Worm (Caenorhabditis elegans): Measurements from ENCODE around the gene txdc-12.2.

txdc-12.2 gene

DNA sequence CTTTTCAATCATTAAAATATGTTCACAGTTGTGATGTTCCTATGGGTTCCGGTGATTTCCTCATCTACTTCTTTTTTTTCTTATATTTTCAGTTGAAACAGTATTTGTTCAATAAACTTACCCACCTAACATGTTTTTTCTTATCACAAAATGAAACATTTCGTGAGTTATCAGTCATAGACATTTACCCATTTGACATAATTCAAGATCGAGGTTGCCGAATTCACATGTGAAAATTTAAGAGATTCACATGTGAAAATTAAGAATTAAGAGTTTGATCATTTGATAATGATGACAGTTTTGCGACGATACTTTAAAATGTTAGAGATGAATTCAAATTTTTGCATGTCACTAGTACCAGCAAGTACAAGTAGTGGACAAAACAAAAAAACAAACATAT, 33.2 kb downstream of the txdc-12.2 start:
- TF ChIP-seq gmeb-1 (tag; optimal IDR thresholded peaks at IDR 0.05) (peak; percentile 9), crh-2 (tag; optimal IDR thresholded peaks at IDR 0.05) (peak; percentile 35), dmd-4 (tag; optimal IDR thresholded peaks at IDR 0.05) (no peak), sma-9 (GFP tag; optimal IDR thresholded peaks at IDR 0.05) (peak; percentile 62), sma-9 (tag; optimal IDR thresholded peaks at IDR 0.05) (no peak), nhr-129 (tag; optimal IDR thresholded peaks at IDR 0.05) (peak; percentile 8), fos-1 (tag; optimal IDR thresholded peaks at IDR 0.05) (peak; percentile 81), unc-55 (GFP tag; optimal IDR thresholded peaks at IDR 0.05) (no peak), F13H6.1 (tag; optimal IDR thresholded peaks at IDR 0.05) (no peak), lin-13 (GFP tag; optimal IDR thresholded peaks at IDR 0.05) (no peak), R02D3.7 (tag; optimal IDR thresholded peaks at IDR 0.05) (no peak), alr-1 (tag; optimal IDR thresholded peaks at IDR 0.05) (no peak)

DNA sequence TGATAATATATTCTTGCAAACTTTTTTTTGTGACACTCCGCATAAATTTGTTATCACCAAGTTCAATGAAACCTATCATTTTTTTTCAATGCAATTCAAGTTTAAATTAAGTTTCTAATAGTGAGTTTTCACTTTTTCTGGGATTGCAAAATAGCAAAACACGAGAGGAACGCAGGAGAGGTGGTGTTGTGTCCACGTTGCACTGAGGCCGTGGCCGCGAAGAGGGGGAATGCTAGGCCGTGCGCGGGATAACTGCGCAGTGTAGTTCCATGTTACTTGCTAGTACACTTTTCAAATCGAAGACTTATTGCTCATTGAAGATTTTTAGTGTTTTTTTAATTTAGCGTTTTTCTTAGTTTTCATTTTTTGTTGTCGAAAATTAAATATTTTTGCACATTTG, 33.9 kb downstream of the txdc-12.2 start:
- TF ChIP-seq blmp-1 (tag; optimal IDR thresholded peaks at IDR 0.05; ENCODE audit: insufficient read depth) (no peak), ama-1 (optimal IDR thresholded peaks at IDR 0.05) (no peak), fos-1 (tag; optimal IDR thresholded peaks at IDR 0.05) (peak; percentile 41), lin-39 (tag; optimal IDR thresholded peaks at IDR 0.05) (no peak), skn-1 (tag; optimal IDR thresholded peaks at IDR 0.05) (no peak), crh-2 (tag; optimal IDR thresholded peaks at IDR 0.05) (peak; percentile 4)

DNA sequence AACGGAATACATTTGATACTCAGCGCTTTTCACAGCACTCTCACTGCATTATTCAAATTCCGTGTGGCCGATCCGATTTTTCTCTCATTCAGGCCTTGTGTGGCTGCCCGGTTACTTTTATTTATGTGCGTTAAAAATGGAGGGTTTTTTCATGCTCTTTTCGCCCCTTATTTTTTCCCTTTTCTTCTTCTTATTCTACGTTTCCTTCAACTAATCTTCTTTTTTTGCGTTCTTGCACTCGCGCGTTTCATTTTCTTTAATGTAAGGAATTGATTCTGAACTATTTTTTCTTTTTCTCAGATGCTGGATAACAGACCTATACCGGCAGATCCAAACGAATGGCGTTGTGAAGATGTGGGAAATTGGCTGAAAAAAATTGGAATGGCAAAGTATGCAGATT, 34.4 kb downstream of the txdc-12.2 start, which contains the start of gene F53B1.2:
Gene F53B1.2 (plus strand): TSS at position 301 of the 400 bp plus-strand sequence.
- no peak for TF ChIP-seq elt-3 (tag; optimal IDR thresholded peaks at IDR 0.05)
- no peak for TF ChIP-seq ceh-16 (tag; optimal IDR thresholded peaks at IDR 0.05)
- no peak for TF ChIP-seq sma-3 (GFP tag; optimal IDR thresholded peaks at IDR 0.05)
- TF ChIP-seq ama-1 (optimal IDR thresholded peaks at IDR 0.05) = no peak
- no peak for TF ChIP-seq nhr-21 (tag; optimal IDR thresholded peaks at IDR 0.05)
- TF ChIP-seq nhr-129 (tag; optimal IDR thresholded peaks at IDR 0.05) = no peak
- no peak for TF ChIP-seq nhr-11 (tag; optimal IDR thresholded peaks at IDR 0.05)
- no peak for TF ChIP-seq F13H6.1 (tag; optimal IDR thresholded peaks at IDR 0.05)
- no peak for TF ChIP-seq mab-5 (tag; optimal IDR thresholded peaks at IDR 0.05)
- no peak for TF ChIP-seq ztf-1 (GFP tag; conservative IDR thresholded peaks at IDR 0.05)

DNA sequence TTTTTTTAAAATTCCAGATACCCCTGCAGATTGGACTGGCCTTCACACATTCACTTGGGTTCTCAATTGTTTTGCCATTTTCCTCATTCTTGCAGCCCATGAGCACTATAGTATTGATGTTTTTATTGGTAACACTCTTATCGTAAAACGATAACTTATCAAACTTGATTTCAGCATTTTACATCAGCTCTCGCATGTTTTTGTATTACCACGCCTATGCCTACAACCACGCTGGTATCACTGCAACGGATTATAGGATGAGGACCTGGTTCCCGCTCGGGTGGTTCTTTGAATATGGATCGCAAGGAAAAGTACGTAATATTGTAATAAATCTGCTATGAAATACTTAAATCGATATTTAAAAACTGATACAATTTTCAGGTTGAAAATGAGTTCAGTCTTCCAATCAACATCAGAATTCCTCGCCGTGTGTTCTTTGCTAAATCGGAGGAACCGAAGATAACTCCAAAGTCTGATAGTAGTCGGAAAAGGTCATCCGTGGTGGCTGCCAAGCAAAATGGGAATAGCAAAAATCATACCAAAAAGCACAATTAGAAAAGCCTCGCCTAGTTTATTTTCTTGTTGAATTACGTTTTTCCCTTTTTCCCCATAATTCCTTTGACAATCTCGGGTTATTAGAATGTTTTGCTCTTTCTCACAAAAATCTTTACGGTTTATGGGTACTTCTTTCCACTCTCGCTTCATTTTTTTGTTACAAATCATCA, 36.5 kb downstream of the txdc-12.2 start:
- TF ChIP-seq Y55F3AM.14 (GFP tag; optimal IDR thresholded peaks at IDR 0.05) = no peak
- TF ChIP-seq snpc-4 (tag; optimal IDR thresholded peaks at IDR 0.05) = no peak
- TF ChIP-seq ZK546.5 (tag; optimal IDR thresholded peaks at IDR 0.05) = no peak
- no peak for TF ChIP-seq aly-2 (tag; optimal IDR thresholded peaks at IDR 0.05)
- TF ChIP-seq R02D3.7 (tag; optimal IDR thresholded peaks at IDR 0.05) = no peak
- no peak for TF ChIP-seq blmp-1 (tag; optimal IDR thresholded peaks at IDR 0.05; ENCODE audit: insufficient read depth)
- no peak for TF ChIP-seq dmd-4 (tag; optimal IDR thresholded peaks at IDR 0.05)
- no peak for TF ChIP-seq mab-5 (tag; optimal IDR thresholded peaks at IDR 0.05)

DNA sequence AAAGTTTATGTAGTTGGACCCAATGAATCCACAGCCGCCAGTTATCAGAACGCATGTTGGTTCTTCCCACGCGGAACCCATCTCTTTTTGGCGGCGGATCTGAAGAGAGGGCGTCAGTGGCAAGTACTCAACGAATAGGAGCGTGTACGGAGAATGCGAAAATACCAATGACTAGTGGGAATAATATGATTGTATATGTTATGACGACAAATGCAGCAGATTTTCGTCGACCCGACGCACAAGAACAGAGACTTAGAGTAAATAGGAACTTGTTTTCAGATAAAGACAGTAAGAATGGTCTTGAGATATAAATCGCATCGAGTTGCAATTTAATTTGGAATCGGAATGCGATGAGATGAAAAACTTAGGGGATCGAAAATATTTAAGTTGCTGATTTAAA, 38.8 kb downstream of the txdc-12.2 start, which contains the start of gene bus-5:
Gene bus-5 (minus strand): TSS at position 101 of the 400 bp plus-strand sequence.
- TF ChIP-seq elt-1 (tag; optimal IDR thresholded peaks at IDR 0.05) (no peak), sma-3 (GFP tag; optimal IDR thresholded peaks at IDR 0.05) (no peak), unc-62 (GFP tag; optimal IDR thresholded peaks at IDR 0.05) (no peak), nhr-11 (tag; optimal IDR thresholded peaks at IDR 0.05) (no peak), nhr-12 (tag; optimal IDR thresholded peaks at IDR 0.05) (no peak), sem-4 (tag; optimal IDR thresholded peaks at IDR 0.05) (no peak), lin-39 (tag; optimal IDR thresholded peaks at IDR 0.05) (no peak), egl-27 (tag; optimal IDR thresholded peaks at IDR 0.05) (no peak), sma-9 (GFP tag; optimal IDR thresholded peaks at IDR 0.05) (no peak), sma-9 (tag; optimal IDR thresholded peaks at IDR 0.05) (no peak), fos-1 (tag; optimal IDR thresholded peaks at IDR 0.05) (no peak), lin-13 (GFP tag; optimal IDR thresholded peaks at IDR 0.05) (no peak), nhr-21 (tag; optimal IDR thresholded peaks at IDR 0.05) (no peak), nhr-23 (tag; optimal IDR thresholded peaks at IDR 0.05) (no peak), unc-39 (tag; optimal IDR thresholded peaks at IDR 0.05) (no peak)

Measured in whole organism, L2 larva.